Fruit fly (Drosophila melanogaster) whole organism, pupa: Measurements from ENCODE around the gene bsf.
A peak's percentile ranks its signal among the peaks of the same experiment; 100 is the strongest.

ENCODE experiments used
- CG10348 ChIP-seq: fragments of 200-800 bp; sonication (Bioruptor generic); IDR thresholded peaks from 2 replicates; pipeline ENCODE4 v1.3.6; 2022; ENCODE audit warnings: missing biosample characterization, missing genetic modification characterization
- CG12605 ChIP-seq: fragments of 200-800 bp; sonication (Bioruptor generic); IDR thresholded peaks from 2 replicates; pipeline ENCODE4 v1.3.6; 2022; ENCODE audit warnings: missing biosample characterization, missing genetic modification characterization
- CG13204 ChIP-seq: fragments of 200-800 bp; sonication (Bioruptor generic); optimal IDR thresholded peaks from 2 replicates; lab custom pipeline; 2018; ENCODE audit warnings: missing biosample characterization, mild to moderate bottlenecking, missing genetic modification characterization, moderate library complexity
- CG14655 ChIP-seq: fragments of 200-800 bp; sonication (Bioruptor generic); optimal IDR thresholded peaks from 3 replicates; lab custom pipeline; 2017; ENCODE audit warnings: mild to moderate bottlenecking, missing biosample characterization, missing genetic modification reagents, missing genetic modification characterization
- CG15710 ChIP-seq: fragments of 200-800 bp; sonication (Bioruptor generic); optimal IDR thresholded peaks from 2 replicates; lab custom pipeline; 2018; ENCODE audit warnings: missing biosample characterization, mild to moderate bottlenecking, missing genetic modification characterization, moderate library complexity
- CG17806 ChIP-seq: fragments of 200-800 bp; sonication (Bioruptor generic); optimal IDR thresholded peaks from 2 replicates; lab custom pipeline; 2018; ENCODE audit warnings: missing biosample characterization, mild to moderate bottlenecking, missing genetic modification characterization, moderate library complexity
- CG32121 ChIP-seq: fragments of 200-800 bp; sonication (Bioruptor generic); IDR thresholded peaks from 2 replicates; pipeline ENCODE4 v1.3.6; 2022; ENCODE audit warnings: missing biosample characterization, missing genetic modification characterization
- CG34367 ChIP-seq: fragments of 200-800 bp; sonication (Bioruptor generic); optimal IDR thresholded peaks from 2 replicates; lab custom pipeline; 2018; ENCODE audit warnings: missing biosample characterization, mild to moderate bottlenecking, missing genetic modification characterization
- CG4496 ChIP-seq: fragments of 200-800 bp; sonication (Bioruptor generic); IDR thresholded peaks from 3 replicates; pipeline ENCODE4 v1.3.6; 2022; ENCODE audit warnings: missing biosample characterization, missing genetic modification characterization
- CG8159 ChIP-seq: fragments of 200-800 bp; sonication (Bioruptor generic); optimal IDR thresholded peaks from 3 replicates; lab custom pipeline; 2018; ENCODE audit warnings: missing biosample characterization, mild to moderate bottlenecking, missing genetic modification characterization, moderate library complexity
- CG8301 ChIP-seq: fragments of 200-800 bp; sonication (Bioruptor generic); optimal IDR thresholded peaks from 2 replicates; lab custom pipeline; 2018; ENCODE audit warnings: missing biosample characterization, mild to moderate bottlenecking, missing genetic modification characterization
- CG9948 ChIP-seq: fragments of 200-800 bp; sonication (Bioruptor generic); optimal IDR thresholded peaks from 2 replicates; lab custom pipeline; 2018; ENCODE audit warnings: missing biosample characterization, mild to moderate bottlenecking, missing genetic modification characterization, moderate library complexity
- D1 ChIP-seq: fragments of 200-800 bp; sonication (Bioruptor generic); optimal IDR thresholded peaks from 2 replicates; lab custom pipeline; 2018; ENCODE audit warnings: missing biosample characterization, mild to moderate bottlenecking, missing genetic modification characterization, moderate library complexity
- EcR ChIP-seq: fragments of 200-800 bp; sonication (Bioruptor generic); optimal IDR thresholded peaks from 3 replicates; lab custom pipeline; 2019; ENCODE audit warnings: missing biosample characterization, missing genetic modification characterization, mild to moderate bottlenecking, moderate library complexity, missing genetic modification reagents
- Ets98B ChIP-seq: fragments of 200-800 bp; sonication (Bioruptor generic); IDR thresholded peaks from 2 replicates; pipeline ENCODE4 v1.3.6; 2022; ENCODE audit warnings: missing biosample characterization, missing genetic modification characterization
- Pif1A ChIP-seq: fragments of 200-800 bp; sonication (Bioruptor generic); optimal IDR thresholded peaks from 3 replicates; lab custom pipeline; 2016; ENCODE audit warnings: missing biosample characterization, missing genetic modification characterization
- Pif1B ChIP-seq: fragments of 200-800 bp; sonication (Bioruptor generic); optimal IDR thresholded peaks from 3 replicates; lab custom pipeline; 2016; ENCODE audit warnings: missing biosample characterization, missing genetic modification characterization
- Snoo ChIP-seq: fragments of 200-800 bp; sonication (Bioruptor generic); optimal IDR thresholded peaks from 3 replicates; lab custom pipeline; 2017; ENCODE audit warnings: missing biosample characterization, mild to moderate bottlenecking, missing genetic modification characterization, inconsistent platforms
- fd96Ca ChIP-seq: fragments of 200-800 bp; sonication (Bioruptor generic); IDR thresholded peaks from 3 replicates; pipeline ENCODE4 v1.3.6; 2022; ENCODE audit warnings: missing biosample characterization, missing genetic modification characterization
- gl ChIP-seq: fragments of 200-800 bp; sonication (Bioruptor generic); optimal IDR thresholded peaks from 2 replicates; lab custom pipeline; 2018; ENCODE audit warnings: missing biosample characterization, mild to moderate bottlenecking, missing genetic modification characterization
- rn ChIP-seq: fragments of 200-800 bp; sonication (Bioruptor generic); IDR thresholded peaks from 2 replicates; pipeline ENCODE4 v1.3.6; 2022; ENCODE audit warnings: missing biosample characterization, missing genetic modification characterization

bsf gene

DNA sequence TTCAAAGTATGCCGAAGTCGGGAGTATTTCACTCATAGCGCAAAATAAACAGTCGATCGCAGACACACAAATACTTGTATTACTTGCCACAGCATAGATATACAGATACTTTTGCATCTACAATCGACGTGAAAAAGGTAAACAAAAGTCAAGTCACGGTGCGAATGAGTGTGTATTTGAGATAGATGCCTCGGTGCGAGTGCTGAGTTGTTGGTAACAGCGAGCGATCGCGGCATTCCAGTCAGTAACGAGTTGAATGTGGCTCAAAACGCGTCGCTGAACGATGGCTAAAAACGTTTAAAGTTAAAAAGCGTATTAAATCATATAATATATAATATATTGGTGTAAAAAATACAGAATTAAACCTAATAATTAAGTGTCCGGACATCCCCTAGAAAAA, 30.8 kb upstream of the bsf start, which contains the start of gene grnd:
TSS of gene grnd (plus strand) at position 207 of the 400 bp plus-strand sequence.
- TF ChIP-seq CG14655 (GFP tag; lab: Kevin White, UChicago) (no peak), CG17806 (no peak), Ets98B (peak; percentile 5; the same call in 1 of the 2 replicates), Pif1B (GFP tag; lab: Kevin White, UChicago) (peak; percentile 24), D1 (tag; lab: Kevin White, UChicago) (no peak), EcR (peak; percentile 24)

DNA sequence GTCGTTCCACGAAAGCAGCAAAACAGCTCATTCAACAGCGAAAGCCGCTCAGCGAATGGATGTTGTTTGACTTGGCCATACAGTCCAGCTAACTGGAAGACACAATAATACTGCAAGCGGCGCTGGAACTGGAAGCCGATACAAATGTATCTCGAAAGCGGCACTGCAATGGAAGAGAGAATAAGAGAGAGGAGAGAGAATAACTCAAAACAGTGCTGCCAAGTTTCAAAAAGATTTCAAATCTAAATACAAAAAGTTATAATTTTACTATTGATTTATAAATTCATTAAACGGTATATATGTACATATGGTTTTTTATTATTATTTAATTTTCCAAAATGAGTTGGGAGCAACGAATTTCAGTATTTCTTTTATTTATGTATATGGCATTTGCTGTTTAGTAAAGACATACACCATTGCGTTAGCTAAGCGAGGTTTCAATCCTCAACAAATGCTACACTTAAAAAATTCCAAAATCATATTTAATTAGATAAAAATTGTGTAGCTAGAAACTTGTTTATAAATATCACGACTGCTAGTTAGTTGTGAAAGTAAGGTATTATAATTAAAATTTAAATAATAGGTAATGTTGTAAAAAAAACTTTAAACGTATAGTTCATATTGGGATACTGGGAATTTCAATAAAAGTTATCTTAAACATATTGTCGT, 30.1 kb upstream of the bsf start, which contains the start of gene CG10283:
TSS of gene CG10283 (minus strand) at position 132 of the 669 bp plus-strand sequence.
- no peak for TF ChIP-seq CG32121 (GFP tag; lab: Robert Waterston, UW)
- TF ChIP-seq D1 (tag; lab: Kevin White, UChicago), result no peak
- TF ChIP-seq CG4496 (GFP tag; lab: Robert Waterston, UW), result no peak
- TF ChIP-seq CG14655 (GFP tag; lab: Kevin White, UChicago), result no peak
- TF ChIP-seq CG8301 (tag; lab: Kevin White, UChicago), result peak; percentile 18
- no peak for TF ChIP-seq Pif1A
- no peak for TF ChIP-seq rn (GFP tag; lab: Robert Waterston, UW)
- 0 out of 2 replicates have a peak, but pooled peaks have one; percentile 17 for TF ChIP-seq CG12605
- peak; percentile 28; the same call in 1 of the 2 replicates for TF ChIP-seq Ets98B
- peak; percentile 5 for TF ChIP-seq CG34367
- TF ChIP-seq EcR, result peak; percentile 16
- TF ChIP-seq CG17806, result peak; percentile 34
- no peak for TF ChIP-seq fd96Ca
- TF ChIP-seq CG15710 (tag; lab: Kevin White, UChicago), result peak; percentile 29
- peak; percentile 49 for TF ChIP-seq CG8159 (tag; lab: Kevin White, UChicago)
- TF ChIP-seq Snoo (tag; lab: Kevin White, UChicago), result no peak
- no peak for TF ChIP-seq gl
- TF ChIP-seq CG9948 (tag; lab: Kevin White, UChicago), result peak; percentile 6
- TF ChIP-seq Pif1B (GFP tag; lab: Kevin White, UChicago), result peak; percentile 41
- peak; percentile 39 for TF ChIP-seq CG13204 (GFP tag; lab: Kevin White, UChicago)
- TF ChIP-seq CG10348 (GFP tag; lab: Robert Waterston, UW), result no peak

DNA sequence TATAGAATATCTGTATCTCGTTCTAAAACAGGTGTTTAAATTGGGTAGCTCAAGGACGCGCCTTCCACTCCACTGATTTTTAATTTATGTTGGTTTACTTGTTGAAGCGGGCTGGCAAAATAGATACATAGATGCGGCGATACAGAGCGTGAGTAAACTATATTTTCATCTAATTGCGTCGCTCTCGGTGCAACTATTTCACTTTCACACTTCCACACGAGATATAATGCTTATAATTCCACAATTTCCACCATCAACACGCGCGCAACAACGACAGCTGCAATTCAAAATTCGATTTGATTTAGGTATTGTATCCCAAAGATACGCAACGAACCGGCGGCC, 29.6 kb upstream of the bsf start:
- TF ChIP-seq D1 (tag; lab: Kevin White, UChicago), result no peak
- no peak for TF ChIP-seq CG32121 (GFP tag; lab: Robert Waterston, UW)
- TF ChIP-seq rn (GFP tag; lab: Robert Waterston, UW), result no peak
- no peak for TF ChIP-seq CG10348 (GFP tag; lab: Robert Waterston, UW)
- TF ChIP-seq CG12605, result no peak
- TF ChIP-seq CG34367, result no peak
- TF ChIP-seq EcR, result no peak
- no peak for TF ChIP-seq CG17806
- no peak for TF ChIP-seq gl
- TF ChIP-seq CG13204 (GFP tag; lab: Kevin White, UChicago), result no peak
- TF ChIP-seq CG15710 (tag; lab: Kevin White, UChicago), result no peak
- no peak for TF ChIP-seq CG14655 (GFP tag; lab: Kevin White, UChicago)
- no peak for TF ChIP-seq CG8159 (tag; lab: Kevin White, UChicago)
- TF ChIP-seq Ets98B, result no peak
- TF ChIP-seq Pif1B (GFP tag; lab: Kevin White, UChicago), result no peak
- no peak for TF ChIP-seq Snoo (tag; lab: Kevin White, UChicago)
- no peak for TF ChIP-seq fd96Ca

DNA sequence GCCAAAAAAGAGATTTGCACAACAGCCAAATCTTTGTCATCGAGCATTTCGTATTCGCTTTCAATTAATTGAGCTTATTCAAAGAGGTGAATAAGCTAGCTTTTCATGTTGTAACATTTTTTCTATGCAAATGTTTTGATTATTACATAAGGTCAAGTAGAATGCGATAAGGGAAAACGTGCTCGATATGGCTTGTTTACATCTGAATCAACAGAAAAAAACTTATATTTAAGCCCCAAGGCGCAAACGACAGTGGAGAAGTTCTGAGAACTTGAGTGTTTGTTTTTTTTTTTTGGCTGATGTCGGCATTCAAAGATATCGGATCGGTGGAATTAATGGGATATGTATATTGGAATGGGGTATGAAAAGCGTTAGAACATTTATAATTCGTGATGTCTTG, 28.6 kb upstream of the bsf start:
- TF ChIP-seq fd96Ca (no peak), CG12605 (no peak), CG13204 (GFP tag; lab: Kevin White, UChicago) (no peak), Snoo (tag; lab: Kevin White, UChicago) (no peak), CG14655 (GFP tag; lab: Kevin White, UChicago) (no peak), gl (no peak), Pif1B (GFP tag; lab: Kevin White, UChicago) (no peak), CG32121 (GFP tag; lab: Robert Waterston, UW) (no peak), CG8159 (tag; lab: Kevin White, UChicago) (no peak), rn (GFP tag; lab: Robert Waterston, UW) (no peak), CG4496 (GFP tag; lab: Robert Waterston, UW) (no peak), D1 (tag; lab: Kevin White, UChicago) (no peak), CG9948 (tag; lab: Kevin White, UChicago) (no peak), EcR (no peak), Pif1A (no peak), Ets98B (no peak), CG8301 (tag; lab: Kevin White, UChicago) (no peak), CG15710 (tag; lab: Kevin White, UChicago) (no peak), CG34367 (no peak), CG10348 (GFP tag; lab: Robert Waterston, UW) (no peak)

DNA sequence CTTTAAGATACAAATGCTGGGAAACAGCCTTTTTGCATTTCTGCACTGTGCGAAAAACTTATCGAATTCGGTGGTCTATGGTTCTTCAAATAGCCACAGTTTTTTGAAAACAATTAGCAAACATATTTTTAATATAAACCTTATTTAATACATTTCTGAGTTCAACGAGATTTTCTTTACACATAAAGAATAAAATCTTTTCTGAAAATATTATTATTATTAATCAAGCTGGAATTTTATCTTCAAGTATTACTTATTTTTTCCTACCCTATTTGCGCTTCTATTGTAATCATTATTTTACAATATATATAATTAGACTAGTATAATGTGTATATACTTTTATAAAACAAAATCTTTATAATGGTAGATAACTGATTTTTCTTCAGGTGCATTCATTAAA, 27.8 kb upstream of the bsf start:
- TF ChIP-seq CG34367, result peak; percentile 57
- TF ChIP-seq CG15710 (tag; lab: Kevin White, UChicago), result peak; percentile 71
- peak; percentile 74 for TF ChIP-seq D1 (tag; lab: Kevin White, UChicago)
- no peak for TF ChIP-seq gl
- peak; percentile 31 for TF ChIP-seq Pif1B (GFP tag; lab: Kevin White, UChicago)
- TF ChIP-seq fd96Ca, result no peak
- TF ChIP-seq Pif1A, result peak; percentile 49
- 0 out of 2 replicates have a peak, but pooled peaks have one; percentile 19 for TF ChIP-seq CG12605
- peak; percentile 77 for TF ChIP-seq CG17806
- no peak for TF ChIP-seq CG13204 (GFP tag; lab: Kevin White, UChicago)
- no peak for TF ChIP-seq rn (GFP tag; lab: Robert Waterston, UW)
- peak; percentile 18; the same call in 1 of the 2 replicates for TF ChIP-seq CG32121 (GFP tag; lab: Robert Waterston, UW)
- no peak for TF ChIP-seq CG10348 (GFP tag; lab: Robert Waterston, UW)
- 0 out of 3 replicates have a peak, but pooled peaks have one; percentile 24 for TF ChIP-seq CG4496 (GFP tag; lab: Robert Waterston, UW)
- TF ChIP-seq Ets98B, result 0 out of 2 replicates have a peak, but pooled peaks have one; percentile 28
- no peak for TF ChIP-seq EcR
- peak; percentile 83 for TF ChIP-seq CG14655 (GFP tag; lab: Kevin White, UChicago)
- peak; percentile 87 for TF ChIP-seq CG9948 (tag; lab: Kevin White, UChicago)
- TF ChIP-seq CG8159 (tag; lab: Kevin White, UChicago), result peak; percentile 84
- TF ChIP-seq Snoo (tag; lab: Kevin White, UChicago), result no peak
- TF ChIP-seq CG8301 (tag; lab: Kevin White, UChicago), result peak; percentile 59
